Fruit fly (Drosophila melanogaster) S2 (cell line): ENCODE measurements around the gene hfp.

ENCODE experiments used
- CG8478 ChIP-seq: fragments of >200 bp; optimal IDR thresholded peaks from 2 replicates; lab custom pipeline; 2018
- CTCF ChIP-seq, 2 experiments: fragments of >200 bp; optimal IDR thresholded peaks; 2 replicates each; lab custom pipeline; 2018

hfp gene

dm6 chr3L:1531159-1531558, 28.8 kb upstream of the hfp start, which contains the start of gene Ir62a:
TSS of gene Ir62a (minus strand) at chr3L:1531259.
- TF ChIP-seq CTCF (optimal IDR thresholded peaks at IDR 0.05; lab: Kevin White, UChicago) (no peak), CG8478 (lab: Kevin White, UChicago) (no peak)

dm6 chr3L:1518715-1519603, 16.6 kb upstream of the hfp start:
- TF ChIP-seq CG8478 (lab: Kevin White, UChicago), result no peak
- TF ChIP-seq CTCF (optimal IDR thresholded peaks at IDR 0.05; lab: Kevin White, UChicago), result no peak

dm6 chr3L:1517274-1518047, 15.1 kb upstream of the hfp start:
- TF ChIP-seq CG8478 (lab: Kevin White, UChicago), result no peak
- peak in 1 of 2 experiments; percentile 12 for TF ChIP-seq CTCF (optimal IDR thresholded peaks at IDR 0.05; lab: Kevin White, UChicago)

dm6 chr3L:1516631-1517273, 14.4 kb upstream of the hfp start, which contains the start of gene cue:
TSS of gene cue (minus strand) at chr3L:1517271.
- TF ChIP-seq CTCF (optimal IDR thresholded peaks at IDR 0.05; lab: Kevin White, UChicago) (no peak), CG8478 (lab: Kevin White, UChicago) (no peak)

dm6 chr3L:1515820-1516540, 13.6 kb upstream of the hfp start:
- no peak for TF ChIP-seq CG8478 (lab: Kevin White, UChicago)
- no peak for TF ChIP-seq CTCF (optimal IDR thresholded peaks at IDR 0.05; lab: Kevin White, UChicago)

dm6 chr3L:1496408-1496807, 6.0 kb downstream of the hfp start, which contains the start of gene CG12084:
TSS of gene CG12084 (minus strand) at chr3L:1496643.
- TF ChIP-seq CTCF (optimal IDR thresholded peaks at IDR 0.05; lab: Kevin White, UChicago) (peak in 1 of 2 experiments; percentile 6), CG8478 (lab: Kevin White, UChicago) (no peak)

dm6 chr3L:1495803-1496202, 6.6 kb downstream of the hfp start:
- TF ChIP-seq CTCF (optimal IDR thresholded peaks at IDR 0.05; lab: Kevin White, UChicago), result no peak
- TF ChIP-seq CG8478 (lab: Kevin White, UChicago), result no peak

- TF ChIP-seq CG8478 (lab: Kevin White, UChicago), result no peak
- no peak for TF ChIP-seq CTCF (optimal IDR thresholded peaks at IDR 0.05; lab: Kevin White, UChicago)
Measured at dm6 chr3L:1489523-1489922, 12.9 kb downstream of the hfp start, which contains the start of gene stet. TSS of gene stet (minus strand) at chr3L:1489547.

dm6 chr3L:1488592-1489183, 13.7 kb downstream of the hfp start:
- TF ChIP-seq CTCF (optimal IDR thresholded peaks at IDR 0.05; lab: Kevin White, UChicago) (no peak), CG8478 (lab: Kevin White, UChicago) (no peak)

dm6 chr3L:1484747-1485146, 17.6 kb downstream of the hfp start:
- no peak for TF ChIP-seq CG8478 (lab: Kevin White, UChicago)
- TF ChIP-seq CTCF (optimal IDR thresholded peaks at IDR 0.05; lab: Kevin White, UChicago), result no peak

- TF ChIP-seq CTCF (optimal IDR thresholded peaks at IDR 0.05; lab: Kevin White, UChicago) (no peak), CG8478 (lab: Kevin White, UChicago) (no peak)
Measured at dm6 chr3L:1478998-1479680, 23.3 kb downstream of the hfp start.

dm6 chr3L:1477319-1477718, 25.1 kb downstream of the hfp start, which contains the start of gene robl62A:
TSS of gene robl62A (plus strand) at chr3L:1477619.
- no peak for TF ChIP-seq CG8478 (lab: Kevin White, UChicago)
- TF ChIP-seq CTCF (optimal IDR thresholded peaks at IDR 0.05; lab: Kevin White, UChicago), result no peak

dm6 chr3L:1475157-1475556, 27.2 kb downstream of the hfp start, which contains the start of gene Ptp61F:
TSS of gene Ptp61F (minus strand) at chr3L:1475257.
- TF ChIP-seq CTCF (optimal IDR thresholded peaks at IDR 0.05; lab: Kevin White, UChicago) (no peak), CG8478 (lab: Kevin White, UChicago) (no peak)
